Worm (Caenorhabditis elegans): ENCODE data around the gene F54F7.2.

The F54F7.2 gene

DNA sequence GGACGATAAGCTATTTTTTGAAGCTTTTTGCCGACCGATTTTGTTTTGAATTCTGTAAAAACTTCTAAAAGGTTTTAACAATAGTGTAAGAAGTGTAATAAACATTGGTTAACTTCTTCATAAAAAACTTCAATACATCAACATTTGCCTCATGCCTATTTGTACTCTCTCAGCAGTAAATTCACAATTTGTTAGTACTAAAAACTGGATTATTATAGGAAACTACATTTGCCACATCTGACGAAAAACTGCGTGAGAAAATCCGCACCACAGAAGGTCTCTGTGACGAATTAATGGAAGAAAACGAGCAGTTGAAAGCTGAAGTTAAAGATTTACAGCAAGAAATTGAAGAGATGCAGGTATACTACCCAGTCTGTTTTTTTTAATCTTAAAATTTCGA is 15.9 kb upstream of the F54F7.2 start:
- no peak for TF ChIP-seq zip-5 (tag; optimal IDR thresholded peaks at IDR 0.05)
- no peak for TF ChIP-seq che-1 (tag; optimal IDR thresholded peaks at IDR 0.05)
- TF ChIP-seq eyg-1 (tag; optimal IDR thresholded peaks at IDR 0.05), result no peak
- TF ChIP-seq unc-55 (GFP tag; optimal IDR thresholded peaks at IDR 0.05), result no peak
- no peak for TF ChIP-seq ceh-48 (tag; optimal IDR thresholded peaks at IDR 0.05)
- no peak for TF ChIP-seq rnt-1 (tag; optimal IDR thresholded peaks at IDR 0.05)
- no peak for TF ChIP-seq pros-1 (tag; optimal IDR thresholded peaks at IDR 0.05)
- TF ChIP-seq Y22D7AL.16 (tag; optimal IDR thresholded peaks at IDR 0.05), result no peak

- TF ChIP-seq npax-4 (tag; optimal IDR thresholded peaks at IDR 0.05) (no peak), ets-4 (tag; optimal IDR thresholded peaks at IDR 0.05) (no peak)
These were observed 14.8 kb upstream of the F54F7.2 start for ce11 chrX:11828661-11829060.

- TF ChIP-seq hlh-30 (tag; optimal IDR thresholded peaks at IDR 0.05; ENCODE audit: insufficient read depth) (no peak), ceh-19 (GFP tag; optimal IDR thresholded peaks at IDR 0.05) (no peak), lim-6 (tag; optimal IDR thresholded peaks at IDR 0.05) (no peak), sox-2 (GFP tag; IDR thresholded peaks at IDR 0.05) (no peak), ceh-48 (tag; optimal IDR thresholded peaks at IDR 0.05) (no peak), sox-4 (tag; optimal IDR thresholded peaks at IDR 0.05) (no peak), ztf-16 (tag; optimal IDR thresholded peaks at IDR 0.05) (no peak), C08G9.2 (tag; optimal IDR thresholded peaks at IDR 0.05) (no peak), Y22D7AL.16 (tag; optimal IDR thresholded peaks at IDR 0.05) (no peak), unc-55 (GFP tag; optimal IDR thresholded peaks at IDR 0.05) (no peak)
These were observed 6.1 kb upstream of the F54F7.2 start, which contains the start of gene taf-7.1 for ce11 chrX:11837378-11837777. Gene taf-7.1 (minus strand): TSS chrX:11837478.

DNA sequence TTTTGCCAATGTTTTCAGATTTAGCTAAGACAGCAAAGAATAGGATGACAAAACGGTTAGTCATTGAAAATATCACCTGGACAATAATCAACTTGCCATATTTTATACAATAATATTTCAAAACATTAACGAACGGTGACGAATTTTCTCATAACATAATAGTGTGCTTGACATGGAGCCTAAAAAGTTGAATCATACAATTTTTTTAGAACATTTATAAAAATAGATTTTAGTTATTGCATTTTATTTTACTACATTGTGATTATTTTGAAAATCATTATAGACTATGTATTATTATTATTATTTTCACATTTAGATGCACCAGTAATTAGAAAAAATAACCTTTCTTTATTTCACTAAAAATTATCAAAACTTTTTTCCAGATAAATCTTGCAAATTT is 5.2 kb downstream of the F54F7.2 start, which contains the start of gene F54F7.9:
TSS of gene F54F7.9 (minus strand) at position 101 of the 400 bp plus-strand sequence.
- TF ChIP-seq T23F11.4 (GFP tag; optimal IDR thresholded peaks at IDR 0.05), result no peak
- TF ChIP-seq mec-3 (tag; optimal IDR thresholded peaks at IDR 0.05; ENCODE audit: borderline replicate concordance), result no peak
- no peak for TF ChIP-seq fkh-10 (GFP tag; optimal IDR thresholded peaks at IDR 0.05)
- no peak for TF ChIP-seq hlh-8 (tag; optimal IDR thresholded peaks at IDR 0.05)
- no peak for TF ChIP-seq pha-4 (tag; optimal IDR thresholded peaks at IDR 0.05)
- TF ChIP-seq rnt-1 (tag; optimal IDR thresholded peaks at IDR 0.05), result no peak
- TF ChIP-seq unc-3 (GFP tag; conservative IDR thresholded peaks at IDR 0.05), result no peak
- TF ChIP-seq unc-3 (tag; optimal IDR thresholded peaks at IDR 0.05), result no peak
- no peak for TF ChIP-seq ceh-22 (tag; optimal IDR thresholded peaks at IDR 0.05)
- no peak for TF ChIP-seq npax-4 (tag; optimal IDR thresholded peaks at IDR 0.05)
- TF ChIP-seq fax-1 (tag; optimal IDR thresholded peaks at IDR 0.05), result no peak
- no peak for TF ChIP-seq odd-2 (tag; optimal IDR thresholded peaks at IDR 0.05)
- no peak for TF ChIP-seq ceh-45 (GFP tag; IDR thresholded peaks at IDR 0.05)
- TF ChIP-seq nhr-11 (tag; optimal IDR thresholded peaks at IDR 0.05), result no peak
- TF ChIP-seq hlh-30 (tag; optimal IDR thresholded peaks at IDR 0.05; ENCODE audit: insufficient read depth), result no peak
- no peak for TF ChIP-seq ref-2 (tag; optimal IDR thresholded peaks at IDR 0.05)
- TF ChIP-seq unc-55 (GFP tag; optimal IDR thresholded peaks at IDR 0.05), result no peak
- TF ChIP-seq ztf-16 (tag; optimal IDR thresholded peaks at IDR 0.05), result no peak
- TF ChIP-seq syd-9 (tag; optimal IDR thresholded peaks at IDR 0.05), result no peak

- TF ChIP-seq ceh-45 (GFP tag; IDR thresholded peaks at IDR 0.05) (no peak), T23F11.4 (GFP tag; optimal IDR thresholded peaks at IDR 0.05) (no peak), fkh-6 (tag; optimal IDR thresholded peaks at IDR 0.05) (no peak), nfya-1 (tag; optimal IDR thresholded peaks at IDR 0.05) (no peak), nhr-11 (tag; optimal IDR thresholded peaks at IDR 0.05) (no peak), gmeb-2 (tag; optimal IDR thresholded peaks at IDR 0.05) (no peak), zip-5 (tag; optimal IDR thresholded peaks at IDR 0.05) (no peak), sox-4 (tag; optimal IDR thresholded peaks at IDR 0.05) (no peak), elt-2 (tag; optimal IDR thresholded peaks at IDR 0.05) (no peak), pax-1 (tag; optimal IDR thresholded peaks at IDR 0.05) (no peak), ceh-6 (GFP tag; optimal IDR thresholded peaks at IDR 0.05) (no peak), lin-11 (tag; optimal IDR thresholded peaks at IDR 0.05) (no peak), pros-1 (tag; optimal IDR thresholded peaks at IDR 0.05) (no peak), hlh-13 (GFP tag; optimal IDR thresholded peaks at IDR 0.05) (no peak), C08G9.2 (tag; optimal IDR thresholded peaks at IDR 0.05) (no peak)
These were observed 6.6 kb downstream of the F54F7.2 start, which contains the start of gene F54F7.3 for ce11 chrX:11850082-11850481. Gene F54F7.3 (minus strand): TSS chrX:11850182.

All from whole organism, late embryonic.